Fruit fly (Drosophila melanogaster) whole organism: ENCODE data around the gene Pkd2.

Source experiments
- CG8478 ChIP-seq: fragments of >200 bp; optimal IDR thresholded peaks from 2 replicates; lab custom pipeline; 2018; ENCODE audit warnings: inconsistent platforms
- EcR ChIP-seq, 2 experiments: fragments of >200 bp; optimal IDR thresholded peaks; 2 replicates each; lab custom pipeline; 2017; ENCODE audit warnings: missing biosample characterization in 2 of 2, missing genetic modification characterization in 2 of 2, missing genetic modification reagents in 2 of 2
- pan ChIP-seq: fragments of >200 bp; optimal IDR thresholded peaks from 2 replicates; lab custom pipeline; 2017
- psq ChIP-seq: fragments of >200 bp; optimal IDR thresholded peaks from 2 replicates; lab custom pipeline; 2017
- usp ChIP-seq: fragments of >200 bp; optimal IDR thresholded peaks from 2 replicates; lab custom pipeline; 2017; ENCODE audit warnings: missing biosample characterization, missing genetic modification characterization, mixed read lengths

- no peak for TF ChIP-seq CG8478 (lab: Kevin White, UChicago)
- TF ChIP-seq psq = no peak
- TF ChIP-seq pan (lab: Kevin White, UChicago) = no peak
- no peak for TF ChIP-seq usp (GFP tag; lab: Kevin White, UChicago)
- no peak for TF ChIP-seq EcR (GFP tag; optimal IDR thresholded peaks at IDR 0.05; lab: Kevin White, UChicago)
Observed at dm6 chr2L:12424555-12424954, 26.5 kb downstream of the Pkd2 start, which contains the start of gene Fam92.
